Worm (Caenorhabditis elegans) whole organism, late embryonic: Measurements from ENCODE around the gene B0334.5.

Source experiments
- C38D4.7 ChIP-seq: fragments of 200-800 bp; sonication (Bioruptor generic); optimal IDR thresholded peaks from 2 replicates; lab custom pipeline; 2018; ENCODE audit warnings: mild to moderate bottlenecking, missing genetic modification characterization, moderate library complexity, missing compliant biosample characterization
- K02D7.2 ChIP-seq: sonication (generic microtip); optimal IDR thresholded peaks from 2 replicates; lab custom pipeline; 2017; ENCODE audit warnings: mild to moderate bottlenecking, missing genetic modification characterization, missing compliant biosample characterization
- T23F11.4 ChIP-seq: fragments of 200-800 bp; sonication (Bioruptor generic); optimal IDR thresholded peaks from 2 replicates; lab custom pipeline; 2018; ENCODE audit warnings: mild to moderate bottlenecking, missing genetic modification characterization, missing compliant biosample characterization
- Y22D7AL.16 ChIP-seq: sonication (generic microtip); optimal IDR thresholded peaks from 2 replicates; lab custom pipeline; 2016; ENCODE audit warnings: missing genetic modification characterization, missing compliant biosample characterization
- ahr-1 ChIP-seq: sonication (generic microtip); optimal IDR thresholded peaks from 2 replicates; lab custom pipeline; 2016; ENCODE audit warnings: missing genetic modification characterization, missing compliant biosample characterization
- ceh-14 ChIP-seq: sonication (generic microtip); optimal IDR thresholded peaks from 2 replicates; lab custom pipeline; 2016; ENCODE audit warnings: missing genotype, missing genetic modification characterization, missing compliant biosample characterization
- ceh-19 ChIP-seq: fragments of 200-800 bp; sonication (Bioruptor generic); optimal IDR thresholded peaks from 2 replicates; lab custom pipeline; 2018; ENCODE audit warnings: mild to moderate bottlenecking, missing genetic modification characterization, missing compliant biosample characterization
- ceh-2 ChIP-seq: sonication (generic microtip); optimal IDR thresholded peaks from 2 replicates; lab custom pipeline; 2016; ENCODE audit warnings: missing genotype, missing genetic modification characterization, missing compliant biosample characterization
- ceh-24 ChIP-seq: sonication (generic microtip); optimal IDR thresholded peaks from 2 replicates; lab custom pipeline; 2016; ENCODE audit warnings: mild to moderate bottlenecking, missing genetic modification characterization, missing compliant biosample characterization
- ceh-30 ChIP-seq: fragments of 150-350 bp; optimal IDR thresholded peaks from 2 replicates; lab custom pipeline; 2014; ENCODE audit warnings: missing biosample characterization, missing genetic modification characterization
- ceh-34 ChIP-seq: sonication (generic microtip); optimal IDR thresholded peaks from 2 replicates; lab custom pipeline; 2016; ENCODE audit warnings: mild to moderate bottlenecking, missing genetic modification characterization, missing compliant biosample characterization
- ceh-45 ChIP-seq: fragments of 200-800 bp; sonication (Bioruptor generic); IDR thresholded peaks from 2 replicates; pipeline ENCODE4 v1.3.6; 2022; ENCODE audit warnings: missing genetic modification reagents, missing genetic modification characterization, missing compliant biosample characterization
- ceh-48 ChIP-seq: sonication (generic microtip); optimal IDR thresholded peaks from 2 replicates; lab custom pipeline; 2016; ENCODE audit warnings: missing genetic modification characterization, inconsistent platforms, missing compliant biosample characterization
- che-1 ChIP-seq: sonication (generic microtip); optimal IDR thresholded peaks from 2 replicates; lab custom pipeline; 2016; ENCODE audit warnings: mild to moderate bottlenecking, missing genetic modification characterization, missing compliant biosample characterization
- dmd-4 ChIP-seq: sonication (generic microtip); optimal IDR thresholded peaks from 2 replicates; lab custom pipeline; 2016; ENCODE audit warnings: borderline replicate concordance, missing genetic modification characterization, missing compliant biosample characterization
- dve-1 ChIP-seq: sonication (generic microtip); optimal IDR thresholded peaks from 2 replicates; lab custom pipeline; 2017; ENCODE audit warnings: antibody characterized with exemption, mild to moderate bottlenecking, missing genetic modification characterization, missing compliant biosample characterization
- elt-2 ChIP-seq: sonication (generic microtip); optimal IDR thresholded peaks from 2 replicates; lab custom pipeline; 2016; ENCODE audit warnings: missing genetic modification reagents, missing genetic modification characterization, missing compliant biosample characterization
- elt-4 ChIP-seq: sonication (generic microtip); optimal IDR thresholded peaks from 2 replicates; lab custom pipeline; 2016; ENCODE audit warnings: missing genetic modification characterization, missing compliant biosample characterization
- ets-4 ChIP-seq: sonication (generic microtip); optimal IDR thresholded peaks from 2 replicates; lab custom pipeline; 2016; ENCODE audit warnings: missing genetic modification characterization, missing compliant biosample characterization
- eyg-1 ChIP-seq: sonication (generic microtip); optimal IDR thresholded peaks from 2 replicates; lab custom pipeline; 2016; ENCODE audit warnings: missing genotype, missing genetic modification characterization, missing compliant biosample characterization
- fax-1 ChIP-seq: sonication (generic microtip); optimal IDR thresholded peaks from 2 replicates; lab custom pipeline; 2016; ENCODE audit warnings: missing genotype, missing genetic modification characterization, missing compliant biosample characterization
- fkh-10 ChIP-seq: fragments of 150-350 bp; optimal IDR thresholded peaks from 2 replicates; lab custom pipeline; 2014; ENCODE audit warnings: missing biosample characterization, missing genetic modification reagents, missing genetic modification characterization
- fkh-6 ChIP-seq: sonication (generic microtip); optimal IDR thresholded peaks from 2 replicates; lab custom pipeline; 2016; ENCODE audit warnings: missing genetic modification characterization, missing compliant biosample characterization
- gmeb-2 ChIP-seq: sonication (generic microtip); optimal IDR thresholded peaks from 2 replicates; lab custom pipeline; 2016; ENCODE audit warnings: missing genetic modification characterization, inconsistent platforms, missing compliant biosample characterization
- hlh-13 ChIP-seq: fragments of 200-800 bp; sonication (Bioruptor generic); optimal IDR thresholded peaks from 2 replicates; lab custom pipeline; 2018; ENCODE audit warnings: mild to moderate bottlenecking, missing genetic modification characterization, missing compliant biosample characterization
- hlh-6 ChIP-seq: sonication (generic microtip); optimal IDR thresholded peaks from 2 replicates; lab custom pipeline; 2016; ENCODE audit warnings: missing genotype, missing genetic modification characterization, missing compliant biosample characterization
- hlh-8 ChIP-seq: sonication (generic microtip); optimal IDR thresholded peaks from 2 replicates; lab custom pipeline; 2016; ENCODE audit warnings: missing genotype, missing genetic modification characterization, missing compliant biosample characterization
- lim-6 ChIP-seq: sonication (generic microtip); optimal IDR thresholded peaks from 2 replicates; lab custom pipeline; 2016; ENCODE audit warnings: missing genetic modification characterization, missing compliant biosample characterization
- madf-2 ChIP-seq: sonication (generic microtip); optimal IDR thresholded peaks from 2 replicates; lab custom pipeline; 2017; ENCODE audit warnings: missing genetic modification characterization, missing compliant biosample characterization
- mec-3 ChIP-seq: sonication (generic microtip); optimal IDR thresholded peaks from 2 replicates; lab custom pipeline; 2016; ENCODE audit warnings: borderline replicate concordance, missing genetic modification characterization, missing compliant biosample characterization
- nfya-1 ChIP-seq: sonication (generic microtip); optimal IDR thresholded peaks from 2 replicates; lab custom pipeline; 2017; ENCODE audit warnings: missing genetic modification characterization, mild to moderate bottlenecking, missing compliant biosample characterization, antibody characterized with exemption, moderate library complexity
- nhr-11 ChIP-seq: fragments of 150-350 bp; optimal IDR thresholded peaks from 2 replicates; lab custom pipeline; 2014; ENCODE audit warnings: missing biosample characterization, missing genetic modification characterization
- nhr-232 ChIP-seq: sonication (generic microtip); optimal IDR thresholded peaks from 2 replicates; lab custom pipeline; 2016; ENCODE audit warnings: missing genetic modification characterization, missing compliant biosample characterization
- npax-4 ChIP-seq: sonication (generic microtip); optimal IDR thresholded peaks from 2 replicates; lab custom pipeline; 2016; ENCODE audit warnings: missing genetic modification characterization, missing compliant biosample characterization
- odd-2 ChIP-seq: sonication (generic microtip); optimal IDR thresholded peaks from 2 replicates; lab custom pipeline; 2017; ENCODE audit warnings: antibody characterized with exemption, mild to moderate bottlenecking, missing genetic modification characterization, missing compliant biosample characterization
- pat-9 ChIP-seq: fragments of 200-800 bp; sonication (Bioruptor generic); optimal IDR thresholded peaks from 2 replicates; lab custom pipeline; 2018; ENCODE audit warnings: mild to moderate bottlenecking, missing genetic modification characterization, moderate library complexity, missing compliant biosample characterization
- pax-1 ChIP-seq: fragments of 150-350 bp; optimal IDR thresholded peaks from 2 replicates; lab custom pipeline; 2014; ENCODE audit warnings: missing biosample characterization, missing genetic modification characterization
- pha-2 ChIP-seq: sonication (generic microtip); optimal IDR thresholded peaks from 2 replicates; lab custom pipeline; 2017; ENCODE audit warnings: mild to moderate bottlenecking, missing genetic modification characterization, missing compliant biosample characterization
- pha-4 ChIP-seq: fragments of 150-350 bp; optimal IDR thresholded peaks from 2 replicates; lab custom pipeline; 2018; ENCODE audit warnings: missing biosample characterization, missing genetic modification reagents, missing genetic modification characterization
- pros-1 ChIP-seq: fragments of 150-350 bp; optimal IDR thresholded peaks from 2 replicates; lab custom pipeline; 2014; ENCODE audit warnings: missing biosample characterization, missing genetic modification reagents, missing genetic modification characterization
- rnt-1 ChIP-seq: sonication (generic microtip); optimal IDR thresholded peaks from 2 replicates; lab custom pipeline; 2016; ENCODE audit warnings: missing genetic modification characterization, missing compliant biosample characterization
- sdc-2 ChIP-seq: sonication (generic microtip); optimal IDR thresholded peaks from 2 replicates; lab custom pipeline; 2016; ENCODE audit warnings: missing genotype, missing genetic modification characterization, missing compliant biosample characterization
- sox-2 ChIP-seq: fragments of 200-800 bp; sonication (Bioruptor generic); IDR thresholded peaks from 2 replicates; pipeline ENCODE4 v1.3.6; 2022; ENCODE audit warnings: missing genetic modification reagents, missing genetic modification characterization, missing compliant biosample characterization
- sox-4 ChIP-seq: sonication (generic microtip); optimal IDR thresholded peaks from 2 replicates; lab custom pipeline; 2017; ENCODE audit warnings: mild to moderate bottlenecking, missing genetic modification characterization, inconsistent platforms, missing compliant biosample characterization
- syd-9 ChIP-seq: sonication (generic microtip); optimal IDR thresholded peaks from 2 replicates; lab custom pipeline; 2016; ENCODE audit warnings: mild to moderate bottlenecking, missing genetic modification characterization, moderate library complexity, missing compliant biosample characterization
- tbx-2 ChIP-seq: sonication (generic microtip); optimal IDR thresholded peaks from 2 replicates; lab custom pipeline; 2016; ENCODE audit warnings: missing genetic modification characterization, missing compliant biosample characterization
- tbx-7 ChIP-seq: sonication (generic microtip); optimal IDR thresholded peaks from 2 replicates; lab custom pipeline; 2016; ENCODE audit warnings: missing genotype, missing genetic modification characterization, missing compliant biosample characterization
- ttx-3 ChIP-seq: sonication (generic microtip); optimal IDR thresholded peaks from 2 replicates; lab custom pipeline; 2016; ENCODE audit warnings: missing genetic modification reagents, missing genetic modification characterization, missing compliant biosample characterization
- unc-3 ChIP-seq, 2 experiments: fragments of 200-800 bp in 1 of 2; sonication (Bioruptor generic) in 1 of 2; sonication (generic microtip) in 1 of 2; conservative IDR thresholded peaks in 1 of 2; optimal IDR thresholded peaks in 1 of 2; 2 replicates each; pipeline versions ENCODE4 v1.3.6 to Lab custom; 2016 to 2022; ENCODE audit warnings: missing compliant biosample characterization in 2 of 2, missing genetic modification characterization in 2 of 2, missing genetic modification reagents in 1 of 2
- unc-42 ChIP-seq: sonication (generic microtip); optimal IDR thresholded peaks from 2 replicates; lab custom pipeline; 2016; ENCODE audit warnings: missing genotype, missing genetic modification characterization, missing compliant biosample characterization
- unc-55 ChIP-seq: sonication (generic microtip); optimal IDR thresholded peaks from 2 replicates; lab custom pipeline; 2017; ENCODE audit warnings: missing biosample characterization, missing genetic modification reagents, missing genetic modification characterization
- unc-86 ChIP-seq: sonication (generic microtip); optimal IDR thresholded peaks from 2 replicates; lab custom pipeline; 2016; ENCODE audit warnings: missing genetic modification characterization, missing compliant biosample characterization
- ztf-16 ChIP-seq: sonication (generic microtip); optimal IDR thresholded peaks from 2 replicates; lab custom pipeline; 2017; ENCODE audit warnings: missing genetic modification characterization, missing compliant biosample characterization

The B0334.5 gene

ce11 chrII:11453025-11453424 lies 44.4 kb upstream of the B0334.5 start, which contains the start of gene rsp-1:
Gene rsp-1 (plus strand): TSS chrII:11453362.
- TF ChIP-seq ceh-2 (tag; lab: Kevin White, UChicago) (peak; percentile 43), elt-2 (tag; lab: Kevin White, UChicago) (peak; percentile 51), K02D7.2 (tag; lab: Kevin White, UChicago) (no peak), T23F11.4 (GFP tag; lab: Kevin White, UChicago) (peak; percentile 8), ets-4 (tag; lab: Kevin White, UChicago) (peak; percentile 18), sox-2 (GFP tag; lab: Robert Waterston, UW) (no peak), ceh-34 (tag; lab: Kevin White, UChicago) (peak; percentile 58), hlh-6 (tag; lab: Kevin White, UChicago) (no peak), nhr-232 (no peak), fax-1 (tag; lab: Kevin White, UChicago) (peak; percentile 38), rnt-1 (tag; lab: Kevin White, UChicago) (peak; percentile 71), tbx-2 (tag; lab: Kevin White, UChicago) (peak; percentile 77), eyg-1 (tag; lab: Kevin White, UChicago) (no peak), che-1 (tag; lab: Kevin White, UChicago) (peak; percentile 6), hlh-13 (GFP tag; lab: Kevin White, UChicago) (no peak), pha-4 (no peak), ceh-45 (no peak), Y22D7AL.16 (tag; lab: Kevin White, UChicago) (peak; percentile 37), unc-55 (peak; percentile 34), fkh-6 (tag; lab: Kevin White, UChicago) (peak; percentile 33), elt-4 (tag; lab: Kevin White, UChicago) (no peak), dmd-4 (tag; lab: Kevin White, UChicago) (no peak), odd-2 (tag; lab: Kevin White, UChicago) (no peak), nhr-11 (tag; lab: Kevin White, UChicago) (no peak), pros-1 (tag; lab: Kevin White, UChicago) (no peak), pat-9 (tag; lab: Kevin White, UChicago) (peak; percentile 49), hlh-8 (no peak), pax-1 (tag; lab: Kevin White, UChicago) (no peak), madf-2 (peak; percentile 49), sdc-2 (tag; lab: Kevin White, UChicago) (peak; percentile 46), tbx-7 (no peak), unc-3 (GFP tag; conservative IDR thresholded peaks at IDR 0.05; lab: Robert Waterston, UW) (no peak), unc-3 (tag; optimal IDR thresholded peaks at IDR 0.05; lab: Kevin White, UChicago) (peak; percentile 66), ceh-14 (tag; lab: Kevin White, UChicago) (peak; percentile 48), mec-3 (tag; lab: Kevin White, UChicago) (no peak), C38D4.7 (no peak), npax-4 (tag; lab: Kevin White, UChicago) (no peak), ahr-1 (tag; lab: Kevin White, UChicago) (no peak), ceh-48 (peak; percentile 88), ceh-19 (GFP tag; lab: Kevin White, UChicago) (no peak), ceh-30 (tag; lab: Kevin White, UChicago) (peak; percentile 47), pha-2 (tag; lab: Kevin White, UChicago) (peak; percentile 33), gmeb-2 (tag; lab: Kevin White, UChicago) (peak; percentile 35), sox-4 (tag; lab: Kevin White, UChicago) (peak; percentile 19), nfya-1 (peak; percentile 80), fkh-10 (GFP tag; lab: Kevin White, UChicago) (peak; percentile 13), dve-1 (tag; lab: Kevin White, UChicago) (peak; percentile 67), ztf-16 (tag; lab: Kevin White, UChicago) (peak; percentile 55), ttx-3 (no peak), ceh-24 (tag; lab: Kevin White, UChicago) (no peak), unc-86 (tag; lab: Kevin White, UChicago) (peak; percentile 23), unc-42 (tag; lab: Kevin White, UChicago) (peak; percentile 81), syd-9 (tag; lab: Kevin White, UChicago) (peak; percentile 45), lim-6 (tag; lab: Kevin White, UChicago) (peak; percentile 55)
